Fruit fly (Drosophila melanogaster) whole organism, embryonic: ENCODE results near the gene dysf.

Experiments
- CG10209 ChIP-seq: fragments of 200-800 bp; sonication (Bioruptor generic); optimal IDR thresholded peaks from 3 replicates; lab custom pipeline; 2017; ENCODE audit warnings: missing biosample characterization, mild to moderate bottlenecking, missing genetic modification characterization, missing genetic modification reagents
- CG12104 ChIP-seq: fragments of 200-800 bp; sonication (Bioruptor generic); optimal IDR thresholded peaks from 3 replicates; lab custom pipeline; 2016; ENCODE audit warnings: missing biosample characterization, missing genetic modification characterization
- CG12659 ChIP-seq: fragments of 200-800 bp; sonication (Bioruptor generic); optimal IDR thresholded peaks from 3 replicates; lab custom pipeline; 2017; ENCODE audit warnings: mild to moderate bottlenecking, missing biosample characterization, missing genetic modification reagents, missing genetic modification characterization
- CG12744 ChIP-seq: fragments of 200-800 bp; sonication (Bioruptor generic); optimal IDR thresholded peaks from 2 replicates; lab custom pipeline; 2016; ENCODE audit warnings: missing biosample characterization, missing genetic modification characterization
- CG16815 ChIP-seq: fragments of 200-800 bp; sonication (Bioruptor generic); optimal IDR thresholded peaks from 3 replicates; lab custom pipeline; 2017; ENCODE audit warnings: missing biosample characterization, mild to moderate bottlenecking, missing genetic modification characterization
- CG17328 ChIP-seq: fragments of 200-800 bp; sonication (Bioruptor generic); IDR thresholded peaks from 2 replicates; pipeline ENCODE4 v1.3.6; 2022; ENCODE audit warnings: missing biosample characterization, missing genetic modification characterization
- CG17385 ChIP-seq: fragments of 200-800 bp; sonication (Bioruptor generic); optimal IDR thresholded peaks from 3 replicates; lab custom pipeline; 2018; ENCODE audit warnings: missing biosample characterization, mild to moderate bottlenecking, missing genetic modification characterization
- CG18262 ChIP-seq: fragments of 200-800 bp; optimal IDR thresholded peaks from 3 replicates; lab custom pipeline; 2019; ENCODE audit warnings: missing biosample characterization, mild to moderate bottlenecking, missing genetic modification characterization, moderate library complexity
- CG18619 ChIP-seq: fragments of 200-800 bp; sonication (Bioruptor generic); optimal IDR thresholded peaks from 3 replicates; lab custom pipeline; 2017; ENCODE audit warnings: missing biosample characterization, mild to moderate bottlenecking, missing genetic modification characterization
- CG2116 ChIP-seq: fragments of 200-800 bp; sonication (Bioruptor generic); optimal IDR thresholded peaks from 3 replicates; lab custom pipeline; 2018; ENCODE audit warnings: missing biosample characterization, mild to moderate bottlenecking, missing genetic modification characterization
- CG2712 ChIP-seq: fragments of 200-800 bp; optimal IDR thresholded peaks from 3 replicates; lab custom pipeline; 2019; ENCODE audit warnings: missing biosample characterization, mild to moderate bottlenecking, missing genetic modification characterization, moderate library complexity
- CG30431 ChIP-seq: fragments of 200-800 bp; sonication (Bioruptor generic); optimal IDR thresholded peaks from 2 replicates; lab custom pipeline; 2017; ENCODE audit warnings: missing biosample characterization, missing genetic modification characterization
- CG31224 ChIP-seq: fragments of 200-800 bp; sonication (Bioruptor generic); IDR thresholded peaks from 2 replicates; pipeline ENCODE4 v1.3.6; 2022; ENCODE audit warnings: missing biosample characterization, missing genetic modification characterization
- CG32532 ChIP-seq: fragments of 200-800 bp; sonication (Bioruptor generic); IDR thresholded peaks from 2 replicates; pipeline ENCODE4 v1.3.6; 2022; ENCODE audit warnings: missing biosample characterization, missing genetic modification characterization
- CG3407 ChIP-seq: fragments of 200-800 bp; sonication (Bioruptor generic); optimal IDR thresholded peaks from 2 replicates; lab custom pipeline; 2018; ENCODE audit warnings: missing biosample characterization, mild to moderate bottlenecking, missing genetic modification characterization
- CG4820 ChIP-seq: fragments of 200-800 bp; sonication (Bioruptor generic); optimal IDR thresholded peaks from 3 replicates; lab custom pipeline; 2016; ENCODE audit warnings: missing biosample characterization, missing genetic modification characterization
- CG6272 ChIP-seq: fragments of 200-800 bp; sonication (Bioruptor generic); IDR thresholded peaks from 2 replicates; pipeline ENCODE4 v1.3.6; 2022; ENCODE audit warnings: missing biosample characterization, missing genetic modification characterization
- CG7357 ChIP-seq: fragments of 200-800 bp; sonication (Bioruptor generic); IDR thresholded peaks from 3 replicates; pipeline ENCODE4 v1.3.6; 2022; ENCODE audit warnings: missing biosample characterization, missing genetic modification characterization
- CG7556 ChIP-seq: fragments of 200-800 bp; sonication (Bioruptor generic); optimal IDR thresholded peaks from 2 replicates; lab custom pipeline; 2017; ENCODE audit warnings: missing biosample characterization, mild to moderate bottlenecking, missing genetic modification characterization
- CG7928 ChIP-seq: fragments of 200-800 bp; sonication (Bioruptor generic); optimal IDR thresholded peaks from 2 replicates; lab custom pipeline; 2017; ENCODE audit warnings: missing biosample characterization, mild to moderate bottlenecking, missing genetic modification characterization
- Camta ChIP-seq: fragments of 200-800 bp; sonication (Bioruptor generic); optimal IDR thresholded peaks from 2 replicates; lab custom pipeline; 2016; ENCODE audit warnings: missing biosample characterization, missing genetic modification characterization
- Chrac-16 ChIP-seq: fragments of 200-800 bp; sonication (Bioruptor generic); optimal IDR thresholded peaks from 3 replicates; lab custom pipeline; 2016; ENCODE audit warnings: missing biosample characterization, missing genetic modification characterization
- Dad ChIP-seq: fragments of 200-800 bp; sonication (Bioruptor generic); optimal IDR thresholded peaks from 3 replicates; lab custom pipeline; 2016; ENCODE audit warnings: missing biosample characterization, missing genetic modification characterization
- Dip3 ChIP-seq: fragments of 200-800 bp; sonication (Bioruptor generic); optimal IDR thresholded peaks from 3 replicates; lab custom pipeline; 2016; ENCODE audit warnings: missing biosample characterization, missing genetic modification characterization
- Doc3 ChIP-seq: fragments of 200-800 bp; sonication (Bioruptor generic); IDR thresholded peaks from 3 replicates; pipeline ENCODE4 v1.3.6; 2022; ENCODE audit warnings: missing biosample characterization, missing genetic modification characterization; ENCODE audit not compliant: partially characterized antibody
- Eip74EF ChIP-seq, 2 experiments: fragments of 200-800 bp in 1 of 2; fragments of >200 bp in 1 of 2; sonication (Bioruptor generic) in 1 of 2; optimal IDR thresholded peaks; 2 replicates each; lab custom pipeline; 2017 to 2019; ENCODE audit warnings: missing biosample characterization in 2 of 2, missing genetic modification characterization in 2 of 2, mild to moderate bottlenecking in 1 of 2, moderate library complexity in 1 of 2
- Fer3 ChIP-seq: fragments of 200-800 bp; sonication (Bioruptor generic); optimal IDR thresholded peaks from 2 replicates; lab custom pipeline; 2018; ENCODE audit warnings: missing biosample characterization, mild to moderate bottlenecking, missing genetic modification characterization, moderate library complexity
- H2.0 ChIP-seq: fragments of 200-800 bp; sonication (Bioruptor generic); IDR thresholded peaks from 2 replicates; pipeline ENCODE4 v1.3.6; 2022; ENCODE audit warnings: missing biosample characterization, missing genetic modification characterization
- Meics ChIP-seq: fragments of 200-800 bp; sonication (Bioruptor generic); optimal IDR thresholded peaks from 2 replicates; lab custom pipeline; 2017; ENCODE audit warnings: missing biosample characterization, mild to moderate bottlenecking, missing genetic modification characterization
- TFAM ChIP-seq: fragments of 200-800 bp; sonication (Bioruptor generic); optimal IDR thresholded peaks from 2 replicates; lab custom pipeline; 2017; ENCODE audit warnings: missing biosample characterization, missing genetic modification characterization, inconsistent platforms
- Usf ChIP-seq: fragments of 200-800 bp; sonication (Bioruptor generic); optimal IDR thresholded peaks from 2 replicates; lab custom pipeline; 2017; ENCODE audit warnings: missing genotype, missing biosample characterization, missing genetic modification characterization
- Xbp1 ChIP-seq: fragments of 200-800 bp; sonication (Bioruptor generic); optimal IDR thresholded peaks from 3 replicates; lab custom pipeline; 2016; ENCODE audit warnings: missing biosample characterization, mild to moderate bottlenecking, missing genetic modification characterization
- bcd ChIP-seq: fragments of 200-800 bp; sonication (Bioruptor generic); optimal IDR thresholded peaks from 2 replicates; lab custom pipeline; 2017; ENCODE audit warnings: missing biosample characterization, mild to moderate bottlenecking, missing genetic modification characterization
- chif ChIP-seq, 2 experiments: fragments of 200-800 bp; sonication (Bioruptor generic); optimal IDR thresholded peaks; 3 replicates each; lab custom pipeline; 2016; ENCODE audit warnings: missing biosample characterization in 2 of 2, missing genetic modification characterization in 2 of 2
- crc ChIP-seq: fragments of 200-800 bp; sonication (Bioruptor generic); optimal IDR thresholded peaks from 2 replicates; lab custom pipeline; 2016; ENCODE audit warnings: missing biosample characterization, missing genetic modification characterization
- dmrt11E ChIP-seq: fragments of 200-800 bp; sonication (Bioruptor generic); optimal IDR thresholded peaks from 3 replicates; lab custom pipeline; 2018; ENCODE audit warnings: missing biosample characterization, mild to moderate bottlenecking, missing genetic modification characterization, moderate library complexity
- jumu ChIP-seq: fragments of 200-800 bp; sonication (Bioruptor generic); optimal IDR thresholded peaks from 3 replicates; lab custom pipeline; 2016; ENCODE audit warnings: missing biosample characterization, missing genetic modification characterization
- lilli ChIP-seq: fragments of 200-800 bp; sonication (Bioruptor generic); optimal IDR thresholded peaks from 3 replicates; lab custom pipeline; 2016; ENCODE audit warnings: missing biosample characterization, missing genetic modification characterization
- mam ChIP-seq: fragments of 200-800 bp; sonication (Bioruptor generic); optimal IDR thresholded peaks from 3 replicates; lab custom pipeline; 2016; ENCODE audit warnings: missing biosample characterization, missing genetic modification characterization
- nau ChIP-seq: fragments of 200-800 bp; sonication (Bioruptor generic); optimal IDR thresholded peaks from 3 replicates; lab custom pipeline; 2017; ENCODE audit warnings: missing biosample characterization, mild to moderate bottlenecking, missing genetic modification characterization, missing genetic modification reagents
- pnt ChIP-seq: fragments of 200-800 bp; sonication (Bioruptor generic); optimal IDR thresholded peaks from 3 replicates; lab custom pipeline; 2016; ENCODE audit warnings: missing biosample characterization, missing genetic modification characterization
- pzg ChIP-seq: fragments of 200-800 bp; sonication (Bioruptor generic); optimal IDR thresholded peaks from 3 replicates; lab custom pipeline; 2018; ENCODE audit warnings: missing biosample characterization, mild to moderate bottlenecking, missing genetic modification characterization, moderate library complexity
- row ChIP-seq: fragments of 200-800 bp; sonication (Bioruptor generic); IDR thresholded peaks from 3 replicates; pipeline ENCODE4 v1.3.6; 2022; ENCODE audit warnings: missing biosample characterization, missing genetic modification characterization
- sc ChIP-seq, 3 experiments: fragments of >200 bp in 2 of 3; fragments of 200-800 bp in 1 of 3; sonication (Bioruptor generic) in 1 of 3; optimal IDR thresholded peaks; 2 replicates in 2 of 3; 3 replicates in 1 of 3; lab custom pipeline; 2017; ENCODE audit warnings: mild to moderate bottlenecking in 1 of 3, missing biosample characterization in 1 of 3, missing genetic modification characterization in 1 of 3, missing genetic modification reagents in 1 of 3
- slbo ChIP-seq: fragments of 200-800 bp; sonication (Bioruptor generic); IDR thresholded peaks from 2 replicates; pipeline ENCODE4 v1.3.6; 2022; ENCODE audit warnings: missing biosample characterization, missing genetic modification characterization
- ssp ChIP-seq: fragments of 200-800 bp; sonication (Bioruptor generic); IDR thresholded peaks from 2 replicates; pipeline ENCODE4 v1.3.6; 2022; ENCODE audit warnings: missing biosample characterization, missing genetic modification characterization
- tgo ChIP-seq: fragments of 200-800 bp; sonication (Bioruptor generic); IDR thresholded peaks from 3 replicates; pipeline ENCODE4 v1.3.6; 2022; ENCODE audit warnings: missing biosample characterization, missing genetic modification characterization
- tx ChIP-seq: fragments of 200-800 bp; sonication (Bioruptor generic); optimal IDR thresholded peaks from 2 replicates; lab custom pipeline; 2016; ENCODE audit warnings: missing biosample characterization, missing genetic modification characterization
- yki ChIP-seq: fragments of >200 bp; optimal IDR thresholded peaks from 3 replicates; lab custom pipeline; 2018

dysf gene

DNA sequence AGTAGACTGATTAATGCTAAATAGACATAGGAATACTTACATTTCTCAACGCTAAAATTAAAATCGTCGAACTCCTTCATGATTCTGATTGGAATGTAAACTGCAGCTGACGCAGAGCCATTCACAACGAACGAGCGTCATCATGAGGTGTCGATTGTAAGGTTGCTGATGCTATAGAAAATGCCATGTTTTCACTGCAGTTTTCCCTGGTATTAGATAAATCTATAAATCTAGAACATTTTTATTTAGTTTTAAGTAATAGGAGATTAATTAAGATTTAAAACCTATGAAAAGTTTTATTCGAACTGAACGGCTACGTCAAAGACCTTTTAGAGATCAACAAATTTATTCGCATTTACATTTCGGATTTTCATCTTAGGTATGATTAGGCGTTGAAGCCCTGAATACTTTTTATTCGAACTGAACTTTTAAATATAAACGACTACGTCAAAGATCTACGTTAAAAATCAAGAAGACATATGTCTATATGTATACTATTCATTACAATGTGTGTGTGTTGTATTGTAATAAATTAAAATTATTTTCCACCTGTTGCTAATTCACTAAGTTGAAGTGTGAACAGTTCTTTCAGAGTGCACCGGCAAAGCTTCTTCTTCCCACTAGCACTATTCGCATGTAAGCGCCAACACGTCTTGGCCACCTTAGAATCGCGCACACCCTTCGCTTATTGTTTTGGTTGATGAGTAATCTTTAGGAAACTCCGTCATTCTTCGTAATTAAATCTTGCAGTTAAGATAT lies 46.2 kb downstream of the dysf start, which contains the start of the genes Exo84 and Vps2:
TSS of gene Exo84 (minus strand) at position 108 of the 759 bp plus-strand sequence.
TSS of gene Vps2 (plus strand) at position 672 of the 759 bp plus-strand sequence.
- TF ChIP-seq CG6272 (GFP tag; lab: Robert Waterston, UW) (0 out of 2 replicates have a peak, but pooled peaks have one; percentile 28), slbo (GFP tag; lab: Robert Waterston, UW) (peak; percentile 56), H2.0 (GFP tag; lab: Robert Waterston, UW) (0 out of 2 replicates have a peak, but pooled peaks have one; percentile 32), crc (GFP tag; lab: Kevin White, UChicago) (no peak), Usf (GFP tag; lab: Kevin White, UChicago) (peak; percentile 67), CG7556 (GFP tag; lab: Kevin White, UChicago) (no peak), ssp (peak; percentile 86), CG2116 (peak; percentile 13), CG30431 (peak; percentile 47), yki (peak; percentile 91), CG7357 (GFP tag; lab: Robert Waterston, UW) (peak; percentile 93), Fer3 (peak; percentile 18), row (GFP tag; lab: Robert Waterston, UW) (peak; percentile 86), CG16815 (GFP tag; lab: Kevin White, UChicago) (peak; percentile 66), CG12659 (peak; percentile 55), tgo (GFP tag; lab: Robert Waterston, UW) (peak; percentile 30; the same call in 1 of the 3 replicates), Meics (no peak), CG2712 (peak; percentile 54), CG17385 (GFP tag; lab: Kevin White, UChicago) (peak; percentile 89), Chrac-16 (GFP tag; lab: Kevin White, UChicago) (peak; percentile 38), mam (GFP tag; lab: Kevin White, UChicago) (peak; percentile 46), pzg (GFP tag; lab: Kevin White, UChicago) (peak; percentile 38), pnt (GFP tag; lab: Kevin White, UChicago) (peak; percentile 53), dmrt11E (tag; lab: Kevin White, UChicago) (peak; percentile 43), TFAM (no peak), CG18619 (GFP tag; lab: Kevin White, UChicago) (peak; percentile 39), Dad (GFP tag; lab: Kevin White, UChicago) (no peak), bcd (GFP tag; lab: Kevin White, UChicago) (peak; percentile 70), CG17328 (GFP tag; lab: Robert Waterston, UW) (no peak), CG10209 (peak; percentile 24), CG7928 (GFP tag; lab: Kevin White, UChicago) (peak; percentile 45), tx (GFP tag; lab: Kevin White, UChicago) (peak; percentile 28), Eip74EF (GFP tag; optimal IDR thresholded peaks at IDR 0.05; lab: Kevin White, UChicago) (peak in 1 of 2 experiments; percentile 36), CG18262 (tag; lab: Kevin White, UChicago) (peak; percentile 55), CG12104 (GFP tag; lab: Kevin White, UChicago) (peak; percentile 26), CG4820 (GFP tag; lab: Kevin White, UChicago) (peak; percentile 14), CG31224 (GFP tag; lab: Robert Waterston, UW) (peak; percentile 29; the same call in 1 of the 2 replicates), Xbp1 (GFP tag; lab: Kevin White, UChicago) (peak; percentile 55), CG32532 (GFP tag; lab: Robert Waterston, UW) (peak; percentile 39; the same call in 1 of the 2 replicates), Camta (GFP tag; lab: Kevin White, UChicago) (peak; percentile 17), chif (GFP tag; optimal IDR thresholded peaks at IDR 0.05; lab: Kevin White, UChicago) (peak; percentile 9), Doc3 (GFP tag; lab: Robert Waterston, UW) (no peak), Dip3 (GFP tag; lab: Kevin White, UChicago) (peak; percentile 16), jumu (GFP tag; lab: Kevin White, UChicago) (peak; percentile 46), CG3407 (no peak), sc (optimal IDR thresholded peaks at IDR 0.05; lab: Kevin White, UChicago) (no peak), sc (GFP tag; optimal IDR thresholded peaks at IDR 0.05; lab: Kevin White, UChicago) (no peak), lilli (GFP tag; lab: Kevin White, UChicago) (peak; percentile 33), nau (no peak), CG12744 (GFP tag; lab: Kevin White, UChicago) (no peak)
